Worm (Caenorhabditis elegans) whole organism, late embryonic: ENCODE measurements around the gene Y6D1A.1.

Source experiments
- C08G9.2 ChIP-seq: sonication (generic microtip); optimal IDR thresholded peaks from 2 replicates; lab custom pipeline; 2016; ENCODE audit warnings: mild to moderate bottlenecking, missing genetic modification characterization, moderate library complexity, missing compliant biosample characterization
- F13H6.1 ChIP-seq: sonication (generic microtip); optimal IDR thresholded peaks from 2 replicates; lab custom pipeline; 2016; ENCODE audit warnings: missing genetic modification characterization, missing compliant biosample characterization
- K09A11.1 ChIP-seq: sonication (generic microtip); optimal IDR thresholded peaks from 2 replicates; lab custom pipeline; 2017; ENCODE audit warnings: antibody characterized with exemption, mild to moderate bottlenecking, missing genetic modification characterization, missing compliant biosample characterization; ENCODE audit not compliant: insufficient read depth
- T23F11.4 ChIP-seq: fragments of 200-800 bp; sonication (Bioruptor generic); optimal IDR thresholded peaks from 2 replicates; lab custom pipeline; 2018; ENCODE audit warnings: mild to moderate bottlenecking, missing genetic modification characterization, missing compliant biosample characterization
- Y22D7AL.16 ChIP-seq: sonication (generic microtip); optimal IDR thresholded peaks from 2 replicates; lab custom pipeline; 2016; ENCODE audit warnings: missing genetic modification characterization, missing compliant biosample characterization
- ahr-1 ChIP-seq: sonication (generic microtip); optimal IDR thresholded peaks from 2 replicates; lab custom pipeline; 2016; ENCODE audit warnings: missing genetic modification characterization, missing compliant biosample characterization
- ceh-18 ChIP-seq: sonication (generic microtip); optimal IDR thresholded peaks from 2 replicates; lab custom pipeline; 2016; ENCODE audit warnings: missing genetic modification characterization, missing compliant biosample characterization
- ceh-19 ChIP-seq: fragments of 200-800 bp; sonication (Bioruptor generic); optimal IDR thresholded peaks from 2 replicates; lab custom pipeline; 2018; ENCODE audit warnings: mild to moderate bottlenecking, missing genetic modification characterization, missing compliant biosample characterization
- ceh-2 ChIP-seq: sonication (generic microtip); optimal IDR thresholded peaks from 2 replicates; lab custom pipeline; 2016; ENCODE audit warnings: missing genotype, missing genetic modification characterization, missing compliant biosample characterization
- ceh-24 ChIP-seq: sonication (generic microtip); optimal IDR thresholded peaks from 2 replicates; lab custom pipeline; 2016; ENCODE audit warnings: mild to moderate bottlenecking, missing genetic modification characterization, missing compliant biosample characterization
- ceh-31 ChIP-seq: sonication (generic microtip); optimal IDR thresholded peaks from 2 replicates; lab custom pipeline; 2016; ENCODE audit warnings: missing genetic modification characterization, missing compliant biosample characterization
- ceh-34 ChIP-seq: sonication (generic microtip); optimal IDR thresholded peaks from 2 replicates; lab custom pipeline; 2016; ENCODE audit warnings: mild to moderate bottlenecking, missing genetic modification characterization, missing compliant biosample characterization
- ceh-9 ChIP-seq: sonication (generic microtip); optimal IDR thresholded peaks from 2 replicates; lab custom pipeline; 2016; ENCODE audit warnings: mild to moderate bottlenecking, missing genetic modification characterization, inconsistent platforms, missing compliant biosample characterization
- che-1 ChIP-seq: sonication (generic microtip); optimal IDR thresholded peaks from 2 replicates; lab custom pipeline; 2016; ENCODE audit warnings: mild to moderate bottlenecking, missing genetic modification characterization, missing compliant biosample characterization
- dmd-4 ChIP-seq: sonication (generic microtip); optimal IDR thresholded peaks from 2 replicates; lab custom pipeline; 2016; ENCODE audit warnings: borderline replicate concordance, missing genetic modification characterization, missing compliant biosample characterization
- dve-1 ChIP-seq: sonication (generic microtip); optimal IDR thresholded peaks from 2 replicates; lab custom pipeline; 2017; ENCODE audit warnings: antibody characterized with exemption, mild to moderate bottlenecking, missing genetic modification characterization, missing compliant biosample characterization
- elt-2 ChIP-seq: sonication (generic microtip); optimal IDR thresholded peaks from 2 replicates; lab custom pipeline; 2016; ENCODE audit warnings: missing genetic modification reagents, missing genetic modification characterization, missing compliant biosample characterization
- ets-4 ChIP-seq: sonication (generic microtip); optimal IDR thresholded peaks from 2 replicates; lab custom pipeline; 2016; ENCODE audit warnings: missing genetic modification characterization, missing compliant biosample characterization
- eyg-1 ChIP-seq: sonication (generic microtip); optimal IDR thresholded peaks from 2 replicates; lab custom pipeline; 2016; ENCODE audit warnings: missing genotype, missing genetic modification characterization, missing compliant biosample characterization
- fax-1 ChIP-seq: sonication (generic microtip); optimal IDR thresholded peaks from 2 replicates; lab custom pipeline; 2016; ENCODE audit warnings: missing genotype, missing genetic modification characterization, missing compliant biosample characterization
- fkh-10 ChIP-seq: fragments of 150-350 bp; optimal IDR thresholded peaks from 2 replicates; lab custom pipeline; 2014; ENCODE audit warnings: missing biosample characterization, missing genetic modification reagents, missing genetic modification characterization
- fkh-6 ChIP-seq: sonication (generic microtip); optimal IDR thresholded peaks from 2 replicates; lab custom pipeline; 2016; ENCODE audit warnings: missing genetic modification characterization, missing compliant biosample characterization
- hlh-15 ChIP-seq: sonication (generic microtip); optimal IDR thresholded peaks from 2 replicates; lab custom pipeline; 2016; ENCODE audit warnings: missing genetic modification characterization, missing compliant biosample characterization
- hlh-30 ChIP-seq: sonication (generic microtip); optimal IDR thresholded peaks from 2 replicates; lab custom pipeline; 2017; ENCODE audit warnings: antibody characterized with exemption, missing genetic modification characterization, missing compliant biosample characterization; ENCODE audit not compliant: insufficient read depth
- hlh-6 ChIP-seq: sonication (generic microtip); optimal IDR thresholded peaks from 2 replicates; lab custom pipeline; 2016; ENCODE audit warnings: missing genotype, missing genetic modification characterization, missing compliant biosample characterization
- hlh-8 ChIP-seq: sonication (generic microtip); optimal IDR thresholded peaks from 2 replicates; lab custom pipeline; 2016; ENCODE audit warnings: missing genotype, missing genetic modification characterization, missing compliant biosample characterization
- mec-3 ChIP-seq: sonication (generic microtip); optimal IDR thresholded peaks from 2 replicates; lab custom pipeline; 2016; ENCODE audit warnings: borderline replicate concordance, missing genetic modification characterization, missing compliant biosample characterization
- nfya-1 ChIP-seq: sonication (generic microtip); optimal IDR thresholded peaks from 2 replicates; lab custom pipeline; 2017; ENCODE audit warnings: missing genetic modification characterization, mild to moderate bottlenecking, missing compliant biosample characterization, antibody characterized with exemption, moderate library complexity
- nhr-232 ChIP-seq: sonication (generic microtip); optimal IDR thresholded peaks from 2 replicates; lab custom pipeline; 2016; ENCODE audit warnings: missing genetic modification characterization, missing compliant biosample characterization
- pag-3 ChIP-seq: sonication (generic microtip); optimal IDR thresholded peaks from 2 replicates; lab custom pipeline; 2016; ENCODE audit warnings: missing compliant biosample characterization, missing genetic modification characterization, borderline replicate concordance
- pat-9 ChIP-seq: fragments of 200-800 bp; sonication (Bioruptor generic); optimal IDR thresholded peaks from 2 replicates; lab custom pipeline; 2018; ENCODE audit warnings: mild to moderate bottlenecking, missing genetic modification characterization, moderate library complexity, missing compliant biosample characterization
- pax-1 ChIP-seq: fragments of 150-350 bp; optimal IDR thresholded peaks from 2 replicates; lab custom pipeline; 2014; ENCODE audit warnings: missing biosample characterization, missing genetic modification characterization
- pha-2 ChIP-seq: sonication (generic microtip); optimal IDR thresholded peaks from 2 replicates; lab custom pipeline; 2017; ENCODE audit warnings: mild to moderate bottlenecking, missing genetic modification characterization, missing compliant biosample characterization
- pqm-1 ChIP-seq: sonication (generic microtip); optimal IDR thresholded peaks from 2 replicates; lab custom pipeline; 2016; ENCODE audit warnings: missing genetic modification characterization, missing compliant biosample characterization
- pros-1 ChIP-seq: fragments of 150-350 bp; optimal IDR thresholded peaks from 2 replicates; lab custom pipeline; 2014; ENCODE audit warnings: missing biosample characterization, missing genetic modification reagents, missing genetic modification characterization
- ref-2 ChIP-seq: sonication (generic microtip); optimal IDR thresholded peaks from 2 replicates; lab custom pipeline; 2016; ENCODE audit warnings: missing genetic modification characterization, missing compliant biosample characterization
- sdc-2 ChIP-seq: sonication (generic microtip); optimal IDR thresholded peaks from 2 replicates; lab custom pipeline; 2016; ENCODE audit warnings: missing genotype, missing genetic modification characterization, missing compliant biosample characterization
- sox-2 ChIP-seq: fragments of 200-800 bp; sonication (Bioruptor generic); IDR thresholded peaks from 2 replicates; pipeline ENCODE4 v1.3.6; 2022; ENCODE audit warnings: missing genetic modification reagents, missing genetic modification characterization, missing compliant biosample characterization
- sox-4 ChIP-seq: sonication (generic microtip); optimal IDR thresholded peaks from 2 replicates; lab custom pipeline; 2017; ENCODE audit warnings: mild to moderate bottlenecking, missing genetic modification characterization, inconsistent platforms, missing compliant biosample characterization
- tbx-2 ChIP-seq: sonication (generic microtip); optimal IDR thresholded peaks from 2 replicates; lab custom pipeline; 2016; ENCODE audit warnings: missing genetic modification characterization, missing compliant biosample characterization
- ttx-3 ChIP-seq: sonication (generic microtip); optimal IDR thresholded peaks from 2 replicates; lab custom pipeline; 2016; ENCODE audit warnings: missing genetic modification reagents, missing genetic modification characterization, missing compliant biosample characterization
- unc-3 ChIP-seq, 2 experiments: fragments of 200-800 bp in 1 of 2; sonication (Bioruptor generic) in 1 of 2; sonication (generic microtip) in 1 of 2; conservative IDR thresholded peaks in 1 of 2; optimal IDR thresholded peaks in 1 of 2; 2 replicates each; pipeline versions ENCODE4 v1.3.6 to Lab custom; 2016 to 2022; ENCODE audit warnings: missing compliant biosample characterization in 2 of 2, missing genetic modification characterization in 2 of 2, missing genetic modification reagents in 1 of 2
- unc-42 ChIP-seq: sonication (generic microtip); optimal IDR thresholded peaks from 2 replicates; lab custom pipeline; 2016; ENCODE audit warnings: missing genotype, missing genetic modification characterization, missing compliant biosample characterization
- unc-55 ChIP-seq: sonication (generic microtip); optimal IDR thresholded peaks from 2 replicates; lab custom pipeline; 2017; ENCODE audit warnings: missing biosample characterization, missing genetic modification reagents, missing genetic modification characterization

Y6D1A.1 gene

ce11 chrII:11819824-11820223 lies 3.6 kb downstream of the Y6D1A.1 start, which contains the start of gene Y6D1A.2:
TSS of gene Y6D1A.2 (minus strand) at chrII:11819924.
- no peak for TF ChIP-seq nfya-1 (tag; lab: Kevin White, UChicago)
- TF ChIP-seq fkh-6 (tag; lab: Kevin White, UChicago): no peak
- TF ChIP-seq ceh-34: no peak
- TF ChIP-seq che-1 (tag; lab: Kevin White, UChicago): no peak
- TF ChIP-seq ahr-1 (tag; lab: Kevin White, UChicago): no peak
- no peak for TF ChIP-seq dve-1
- no peak for TF ChIP-seq pqm-1 (tag; lab: Kevin White, UChicago)
- TF ChIP-seq ceh-9: no peak
- TF ChIP-seq ref-2 (tag; lab: Kevin White, UChicago): no peak
- no peak for TF ChIP-seq ceh-31 (tag; lab: Kevin White, UChicago)
- TF ChIP-seq mec-3 (tag; lab: Kevin White, UChicago): no peak

ce11 chrII:11816475-11816874 lies 6.9 kb downstream of the Y6D1A.1 start, which contains the start of gene pap-3:
TSS of gene pap-3 (minus strand) at chrII:11816575.
- TF ChIP-seq pqm-1 (tag; lab: Kevin White, UChicago) (no peak), ttx-3 (tag; lab: Kevin White, UChicago) (no peak), unc-55 (GFP tag; lab: Kevin White, UChicago) (no peak), hlh-15 (tag; lab: Kevin White, UChicago) (no peak), hlh-6 (tag; lab: Kevin White, UChicago) (no peak), sox-4 (tag; lab: Kevin White, UChicago) (no peak), hlh-8 (tag; lab: Kevin White, UChicago) (no peak), ets-4 (tag; lab: Kevin White, UChicago) (no peak), Y22D7AL.16 (tag; lab: Kevin White, UChicago) (no peak), T23F11.4 (no peak)
- TF ChIP-seq, all 69 proteins: peak for 0

- no peak for TF ChIP-seq nhr-232 (tag; lab: Kevin White, UChicago)
- TF ChIP-seq unc-42 (tag; lab: Kevin White, UChicago): no peak
- TF ChIP-seq K09A11.1 (tag; lab: Kevin White, UChicago): no peak
- no peak for TF ChIP-seq elt-2 (tag; lab: Kevin White, UChicago)
- no peak for TF ChIP-seq F13H6.1 (tag; lab: Kevin White, UChicago)
- no peak for TF ChIP-seq fkh-10 (GFP tag; lab: Kevin White, UChicago)
- no peak for TF ChIP-seq ceh-19 (GFP tag; lab: Kevin White, UChicago)
- no peak for TF ChIP-seq ceh-34
- no peak for TF ChIP-seq pag-3
- TF ChIP-seq pax-1 (tag; lab: Kevin White, UChicago): no peak
- no peak for TF ChIP-seq Y22D7AL.16 (tag; lab: Kevin White, UChicago)
- TF ChIP-seq ahr-1 (tag; lab: Kevin White, UChicago): no peak
- no peak for TF ChIP-seq unc-3 (GFP tag; conservative IDR thresholded peaks at IDR 0.05; lab: Robert Waterston, UW)
- TF ChIP-seq unc-3 (tag; optimal IDR thresholded peaks at IDR 0.05; lab: Kevin White, UChicago): no peak
- TF ChIP-seq fax-1 (tag; lab: Kevin White, UChicago): no peak
- no peak for TF ChIP-seq che-1 (tag; lab: Kevin White, UChicago)
Measured at ce11 chrII:11816014-11816413, 7.4 kb downstream of the Y6D1A.1 start.

- TF ChIP-seq pros-1 (no peak), dve-1 (no peak), hlh-30 (peak; percentile 84), pat-9 (no peak), pha-2 (tag; lab: Kevin White, UChicago) (no peak), C08G9.2 (tag; lab: Kevin White, UChicago) (no peak), fkh-6 (tag; lab: Kevin White, UChicago) (no peak), ceh-18 (peak; percentile 14), nhr-232 (tag; lab: Kevin White, UChicago) (no peak), T23F11.4 (no peak), Y22D7AL.16 (tag; lab: Kevin White, UChicago) (no peak), ets-4 (tag; lab: Kevin White, UChicago) (no peak), tbx-2 (tag; lab: Kevin White, UChicago) (peak; percentile 26), sdc-2 (tag; lab: Kevin White, UChicago) (no peak), nfya-1 (tag; lab: Kevin White, UChicago) (peak; percentile 21), ceh-24 (tag; lab: Kevin White, UChicago) (no peak), dmd-4 (tag; lab: Kevin White, UChicago) (no peak), ref-2 (tag; lab: Kevin White, UChicago) (peak; percentile 20), ceh-31 (tag; lab: Kevin White, UChicago) (peak; percentile 28), sox-2 (no peak), ceh-9 (no peak), eyg-1 (no peak), ceh-2 (tag; lab: Kevin White, UChicago) (no peak)
Measured at ce11 chrII:11813895-11814369, 9.5 kb downstream of the Y6D1A.1 start, which contains the start of gene F43G6.8. TSS of gene F43G6.8 (minus strand) at chrII:11814092.
